Worm (Caenorhabditis elegans) whole organism, young adult: ENCODE measurements around the gene cuc-1.

Experiments used
- F10E7.11 ChIP-seq: sonication (generic microtip); optimal IDR thresholded peaks from 2 replicates; lab custom pipeline; 2017; ENCODE audit warnings: mild to moderate bottlenecking, missing genetic modification characterization, moderate library complexity, missing compliant biosample characterization
- F57C9.4 ChIP-seq: sonication (generic microtip); optimal IDR thresholded peaks from 2 replicates; lab custom pipeline; 2017; ENCODE audit warnings: mild to moderate bottlenecking, missing genetic modification characterization, missing compliant biosample characterization
- Y53F4B.3 ChIP-seq: fragments of 200-800 bp; sonication (Bioruptor generic); IDR thresholded peaks from 2 replicates; pipeline ENCODE4 v1.3.6; 2022; ENCODE audit warnings: missing genetic modification reagents, missing genetic modification characterization, missing compliant biosample characterization
- ceh-40 ChIP-seq: fragments of 200-800 bp; sonication (Bioruptor generic); IDR thresholded peaks from 2 replicates; pipeline ENCODE4 v1.3.6; 2022; ENCODE audit warnings: missing genetic modification characterization, missing compliant biosample characterization
- hlh-12 ChIP-seq: sonication (generic microtip); optimal IDR thresholded peaks from 2 replicates; lab custom pipeline; 2016; ENCODE audit warnings: missing genetic modification characterization, missing compliant biosample characterization
- lin-26 ChIP-seq: fragments of 200-800 bp; sonication (Bioruptor generic); IDR thresholded peaks from 2 replicates; pipeline ENCODE4 v1.3.6; 2022; ENCODE audit warnings: missing genetic modification reagents, missing genetic modification characterization, missing compliant biosample characterization
- lin-35 ChIP-seq, 3 experiments: fragments of 150-350 bp in 2 of 3; sonication (generic microtip) in 1 of 3; optimal IDR thresholded peaks; 2 replicates each; lab custom pipeline; 2014 to 2018; ENCODE audit warnings: missing biosample characterization in 3 of 3, missing genetic modification characterization in 3 of 3, missing genetic modification reagents in 3 of 3
- rec-8 ChIP-seq, 2 experiments: sonication (generic microtip); optimal IDR thresholded peaks; 2 replicates each; lab custom pipeline; 2016; ENCODE audit warnings: mild to moderate bottlenecking in 2 of 2, missing genetic modification characterization in 2 of 2, missing genetic modification reagents in 2 of 2, missing genotype in 2 of 2, missing biosample characterization in 1 of 2, missing compliant biosample characterization in 1 of 2, moderate library complexity in 1 of 2
- snpc-4 ChIP-seq, 5 experiments: fragments of 150-350 bp in 1 of 5; sonication (generic microtip) in 4 of 5; optimal IDR thresholded peaks; 2 replicates each; lab custom pipeline; 2014 to 2018; ENCODE audit warnings: missing genetic modification characterization in 5 of 5, missing biosample characterization in 3 of 5, antibody characterized with exemption in 2 of 5, mild to moderate bottlenecking in 2 of 5, missing compliant biosample characterization in 2 of 5, missing genotype in 2 of 5, moderate library complexity in 2 of 5, missing genetic modification reagents in 1 of 5
- unc-62 ChIP-seq: fragments of 150-350 bp; optimal IDR thresholded peaks from 2 replicates; lab custom pipeline; 2014; ENCODE audit warnings: missing biosample characterization, missing genetic modification reagents, missing genetic modification characterization

DNA sequence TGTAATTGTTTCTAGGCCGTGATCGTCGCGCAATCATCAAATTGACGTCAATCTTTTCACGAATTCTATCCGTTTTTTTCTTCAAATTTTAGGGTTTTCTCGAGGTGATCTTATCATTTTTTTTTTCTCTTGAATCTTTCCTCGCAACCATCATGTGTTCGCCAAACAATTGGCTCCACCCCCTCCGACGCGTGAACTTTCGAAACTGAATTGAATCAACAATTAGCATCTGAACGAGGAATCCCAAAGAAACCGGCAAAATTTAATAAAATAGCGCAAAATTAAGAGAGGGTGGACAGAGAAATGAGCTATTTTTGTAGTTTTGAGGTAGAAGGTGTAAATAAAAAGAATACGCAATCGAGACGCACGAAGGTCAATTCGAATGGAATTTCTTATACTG, 12.0 kb upstream of the cuc-1 start:
- TF ChIP-seq F10E7.11 (tag; lab: Kevin White, UChicago) (no peak), lin-26 (GFP tag; lab: Robert Waterston, UW) (peak; percentile 34; the same call in 1 of the 2 replicates), ceh-40 (GFP tag; lab: Robert Waterston, UW) (no peak), lin-35 (GFP tag; optimal IDR thresholded peaks at IDR 0.05; lab: Kevin White, UChicago) (no peak), hlh-12 (tag; lab: Kevin White, UChicago) (no peak), Y53F4B.3 (GFP tag; lab: Robert Waterston, UW) (no peak), unc-62 (GFP tag; lab: Kevin White, UChicago) (no peak), F57C9.4 (tag; lab: Kevin White, UChicago) (no peak), rec-8 (tag; optimal IDR thresholded peaks at IDR 0.05; lab: Kevin White, UChicago) (no peak), snpc-4 (GFP tag; optimal IDR thresholded peaks at IDR 0.05; lab: Kevin White, UChicago) (no peak), snpc-4 (tag; optimal IDR thresholded peaks at IDR 0.05; lab: Kevin White, UChicago) (no peak)
